Worm (Caenorhabditis elegans): ENCODE measurements around the gene K06A9.3.

Gene K06A9.3

DNA sequence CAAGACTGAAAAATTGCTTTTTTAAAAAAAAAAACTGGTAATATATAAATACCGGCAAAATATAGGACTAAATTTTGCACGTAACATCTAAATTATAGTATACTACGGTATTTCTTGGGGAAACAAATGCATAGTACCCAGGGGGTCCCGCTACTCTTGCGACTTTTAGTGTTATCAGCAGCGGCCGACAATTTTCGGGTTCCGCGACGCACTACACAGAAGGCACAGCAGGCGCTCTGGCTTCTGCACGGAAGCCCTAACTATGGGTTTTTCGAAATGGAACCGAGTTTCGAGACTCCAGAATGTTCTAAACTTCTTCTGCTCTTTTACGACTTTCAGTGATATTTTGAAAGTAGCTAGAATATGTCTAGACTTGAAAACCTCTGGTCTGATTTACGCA is 18.6 kb downstream of the K06A9.3 start:
- no peak for TF ChIP-seq pha-4 (GFP tag; IDR thresholded peaks at IDR 0.05)
- no peak for TF ChIP-seq pha-4 (tag; optimal IDR thresholded peaks at IDR 0.05)
- TF ChIP-seq aha-1 (tag), result peak; percentile 68
- TF ChIP-seq unc-62 (GFP tag; optimal IDR thresholded peaks at IDR 0.05 in 1 of 2), result peak in 1 of 2 experiments; percentile 81
- TF ChIP-seq unc-62 (tag; optimal IDR thresholded peaks at IDR 0.05), result no peak

DNA sequence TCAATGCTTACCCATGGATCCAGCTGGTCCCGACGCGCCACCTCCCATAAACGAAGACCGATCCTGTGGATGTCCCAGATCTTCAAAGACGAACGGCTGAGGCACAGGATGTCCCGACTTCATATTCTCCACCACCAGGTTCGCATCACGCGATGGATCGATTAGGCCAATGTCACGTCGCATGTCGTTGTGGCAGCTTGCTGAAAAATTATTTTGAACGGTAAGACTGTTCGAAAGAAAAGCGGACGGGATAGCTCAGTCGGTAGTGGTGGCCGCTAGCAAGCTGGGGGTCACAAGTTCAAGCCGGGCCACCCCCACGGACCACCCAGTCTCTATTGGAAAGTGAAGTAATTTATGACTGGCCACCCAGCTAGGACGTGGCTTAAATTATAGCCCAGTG is 22.0 kb downstream of the K06A9.3 start:
- TF ChIP-seq T20F7.1 (GFP tag; optimal IDR thresholded peaks at IDR 0.05) (no peak), aha-1 (tag) (peak; percentile 97), set-16 (GFP tag; IDR thresholded peaks at IDR 0.05) (peak; percentile 19; the same call in 1 of the 2 replicates), lim-7 (GFP tag; IDR thresholded peaks at IDR 0.05) (0 out of 2 replicates have a peak, but pooled peaks have one; percentile 35)

DNA sequence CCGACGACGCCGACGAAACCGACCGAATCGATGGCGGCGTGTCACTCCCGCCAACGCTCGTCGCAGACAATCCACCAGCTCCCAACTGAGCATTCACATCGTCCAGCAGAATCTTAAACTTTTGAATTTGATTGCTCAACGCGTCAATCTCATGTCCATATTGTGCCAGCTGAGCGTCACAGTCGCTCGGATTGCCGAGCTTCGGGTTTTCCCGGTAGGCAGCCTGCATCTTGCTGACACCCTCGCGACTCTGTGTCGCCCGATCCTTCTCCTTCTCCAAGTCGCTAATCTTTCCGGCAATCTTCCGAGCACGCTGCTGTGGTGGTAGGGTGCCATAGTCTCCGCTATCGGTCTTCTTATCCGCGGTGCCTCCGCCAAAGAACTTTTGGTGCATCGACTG is 22.9 kb downstream of the K06A9.3 start:
- TF ChIP-seq nhr-111 (GFP tag; optimal IDR thresholded peaks at IDR 0.05) (no peak), mdl-1 (tag; optimal IDR thresholded peaks at IDR 0.05) (no peak), daf-8 (GFP tag; IDR thresholded peaks at IDR 0.05) (no peak), jun-1 (tag; optimal IDR thresholded peaks at IDR 0.05) (no peak), aha-1 (tag) (peak; percentile 48), snpc-4 (tag; optimal IDR thresholded peaks at IDR 0.05) (no peak), tra-1 (GFP tag; IDR thresholded peaks at IDR 0.05) (no peak), nhr-76 (tag; optimal IDR thresholded peaks at IDR 0.05) (no peak), set-16 (GFP tag; IDR thresholded peaks at IDR 0.05) (peak; percentile 80), lim-7 (GFP tag; IDR thresholded peaks at IDR 0.05) (no peak), F44E2.7 (GFP tag; IDR thresholded peaks at IDR 0.05) (no peak), nhr-11 (tag; optimal IDR thresholded peaks at IDR 0.05) (no peak)

DNA sequence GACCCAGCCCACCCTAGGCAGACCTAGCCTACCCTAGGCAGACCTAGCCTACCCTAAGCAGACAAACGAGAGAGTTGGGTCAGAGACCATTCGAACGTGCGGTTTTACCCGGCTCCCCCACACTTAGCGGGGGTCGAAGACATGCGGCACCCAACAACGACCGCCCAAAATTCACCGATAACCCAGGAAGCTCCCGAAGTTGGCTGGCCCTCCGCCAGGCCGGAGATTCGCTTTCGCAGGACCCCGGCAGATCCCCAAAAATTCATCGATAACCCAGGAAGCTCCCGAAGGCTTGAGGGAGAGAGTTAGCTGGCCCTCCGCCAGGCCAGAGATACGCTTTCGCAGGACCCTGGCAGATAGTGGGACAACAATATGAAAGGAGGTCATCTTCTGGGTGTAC is 26.3 kb downstream of the K06A9.3 start:
- TF ChIP-seq set-16 (GFP tag; IDR thresholded peaks at IDR 0.05), result peak; percentile 90

DNA sequence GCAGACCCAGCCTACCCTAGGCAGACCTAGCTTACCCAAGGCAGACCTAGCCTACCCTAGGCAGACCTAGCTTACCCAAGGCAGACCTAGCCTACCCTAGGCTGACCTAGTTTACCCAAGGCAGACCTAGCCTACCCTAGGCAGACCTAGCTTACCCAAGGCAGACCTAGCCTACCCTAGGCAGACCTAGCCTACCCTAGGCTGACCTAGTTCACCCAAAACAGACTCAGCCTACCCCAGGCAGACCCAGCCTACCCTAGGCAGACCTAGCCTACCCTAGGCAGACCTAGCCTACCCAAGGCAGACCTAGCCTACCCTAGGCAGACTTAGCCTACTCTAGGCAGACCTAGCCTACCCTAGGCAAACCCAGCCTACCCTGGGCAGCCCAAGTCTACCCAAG is 26.7 kb downstream of the K06A9.3 start:
- TF ChIP-seq vab-7 (GFP tag; IDR thresholded peaks at IDR 0.05) (peak; percentile 53; the same call in 1 of the 2 replicates), lin-38 (GFP tag; IDR thresholded peaks at IDR 0.05) (0 out of 2 replicates have a peak, but pooled peaks have one; percentile 8)

DNA sequence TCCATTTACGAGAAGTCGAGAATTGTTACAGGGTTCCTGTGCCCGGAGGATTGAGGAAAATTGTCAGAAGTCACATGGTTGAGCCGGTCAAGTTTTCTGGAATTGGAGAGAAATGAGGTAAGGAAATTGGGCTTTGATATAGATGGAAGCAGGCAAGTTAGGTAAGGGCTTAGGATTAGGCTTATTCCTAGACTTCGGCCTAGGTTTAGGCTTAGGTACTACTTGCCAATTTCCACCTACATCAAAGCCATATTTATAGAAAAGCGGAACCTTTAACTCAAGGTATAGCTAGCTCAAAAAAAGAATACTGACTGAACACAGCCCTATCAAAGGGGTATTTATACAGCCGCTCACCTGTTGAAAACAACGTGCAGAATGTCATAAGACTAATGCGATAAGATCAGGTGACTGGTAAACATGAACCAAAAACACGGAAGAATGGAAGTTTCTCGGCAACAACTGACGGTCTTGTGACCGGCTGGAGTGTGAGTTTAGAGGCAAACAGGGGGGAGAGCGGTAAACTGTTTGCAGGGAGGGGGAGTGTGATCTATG is 30.6 kb downstream of the K06A9.3 start:
- peak; percentile 59; the same call in 1 of the 2 replicates for TF ChIP-seq pha-4 (GFP tag; IDR thresholded peaks at IDR 0.05)
- TF ChIP-seq pha-4 (tag; optimal IDR thresholded peaks at IDR 0.05), result no peak
- peak; percentile 54; the same call in 1 of the 2 replicates for TF ChIP-seq Y75B8A.6 (GFP tag; IDR thresholded peaks at IDR 0.05)
- TF ChIP-seq aha-1 (tag), result peak; percentile 100
- TF ChIP-seq snpc-4 (tag; optimal IDR thresholded peaks at IDR 0.05), result no peak
- peak; percentile 60 for TF ChIP-seq mxl-3 (GFP tag; optimal IDR thresholded peaks at IDR 0.05)
- TF ChIP-seq arid-1 (GFP tag; conservative IDR thresholded peaks at IDR 0.05), result no peak
- 0 out of 2 replicates have a peak, but pooled peaks have one; percentile 8 for TF ChIP-seq lin-29 (GFP tag; IDR thresholded peaks at IDR 0.05)
- peak; percentile 60 for TF ChIP-seq gei-8 (GFP tag; optimal IDR thresholded peaks at IDR 0.05)
- TF ChIP-seq F44E2.7 (GFP tag; IDR thresholded peaks at IDR 0.05), result no peak
- TF ChIP-seq skn-1 (tag; optimal IDR thresholded peaks at IDR 0.05), result no peak
- peak; percentile 76 for TF ChIP-seq nhr-48 (tag; optimal IDR thresholded peaks at IDR 0.05)
- TF ChIP-seq lir-3 (tag; optimal IDR thresholded peaks at IDR 0.05), result no peak
- peak in 1 of 2 experiments; percentile 100 for TF ChIP-seq unc-62 (GFP tag; optimal IDR thresholded peaks at IDR 0.05 in 1 of 2)
- no peak for TF ChIP-seq unc-62 (tag; optimal IDR thresholded peaks at IDR 0.05)
- TF ChIP-seq spr-3 (GFP tag; optimal IDR thresholded peaks at IDR 0.05), result peak; percentile 19
- TF ChIP-seq dmd-6 (GFP tag; IDR thresholded peaks at IDR 0.05), result peak; percentile 89
- peak; percentile 53 for TF ChIP-seq fos-1 (tag; optimal IDR thresholded peaks at IDR 0.05)
- peak; percentile 85 for TF ChIP-seq mep-1 (tag; optimal IDR thresholded peaks at IDR 0.05)
- TF ChIP-seq hif-1 (tag; optimal IDR thresholded peaks at IDR 0.05), result peak; percentile 86 to 98
- no peak for TF ChIP-seq Y105C5A.15 (GFP tag; IDR thresholded peaks at IDR 0.05)
- TF ChIP-seq nhr-28 (tag; optimal IDR thresholded peaks at IDR 0.05), result peak; percentile 97
- peak; percentile 82 to 84 for TF ChIP-seq mdl-1 (tag; optimal IDR thresholded peaks at IDR 0.05)
- no peak for TF ChIP-seq daf-12 (tag; optimal IDR thresholded peaks at IDR 0.05)
- no peak for TF ChIP-seq lim-7 (GFP tag; IDR thresholded peaks at IDR 0.05)
- peak; percentile 82 for TF ChIP-seq nhr-10 (tag; optimal IDR thresholded peaks at IDR 0.05)
- 0 out of 2 replicates have a peak, but pooled peaks have one; percentile 12 for TF ChIP-seq madf-9 (GFP tag; conservative IDR thresholded peaks at IDR 0.05)
- peak; percentile 81 for TF ChIP-seq tra-1 (GFP tag; IDR thresholded peaks at IDR 0.05)
- no peak for TF ChIP-seq ceh-62 (tag; optimal IDR thresholded peaks at IDR 0.05)
- TF ChIP-seq lin-1 (GFP tag; IDR thresholded peaks at IDR 0.05), result peak; percentile 57; the same call in 1 of the 2 replicates
